Worm (Caenorhabditis elegans): ENCODE measurements around the gene nhr-229.
"Not testable (repeated sequence)": the region's sequence is repeated elsewhere in the genome, so short reads cannot be mapped to it uniquely, and the experiment has no call there.

nhr-229 gene

DNA sequence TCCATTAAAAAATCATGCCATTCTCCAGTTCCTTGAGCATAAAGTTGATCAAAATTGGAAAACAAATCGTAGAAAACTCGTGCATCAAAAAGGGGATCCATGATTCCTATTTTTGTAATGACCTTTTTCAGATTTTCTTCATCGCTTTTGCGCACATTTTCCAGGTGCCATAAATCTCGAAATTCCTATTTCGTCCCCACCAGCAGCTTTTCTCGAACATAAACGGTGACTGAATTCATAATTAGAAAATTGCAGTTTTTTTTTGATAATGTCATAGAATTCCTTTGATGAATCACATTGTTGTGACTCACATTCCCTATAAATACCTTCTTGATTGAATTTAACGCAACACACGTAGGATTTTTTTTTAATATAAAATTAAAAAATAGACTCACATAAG, at the start of gene nhr-229:
Gene nhr-229 (minus strand): TSS at position 101 of the 400 bp plus-strand sequence.
- TF ChIP-seq R02D3.7 (tag; optimal IDR thresholded peaks at IDR 0.05): no peak
- TF ChIP-seq elt-3 (tag; optimal IDR thresholded peaks at IDR 0.05): no peak
- TF ChIP-seq lin-39 (tag; optimal IDR thresholded peaks at IDR 0.05): no peak
- no peak for TF ChIP-seq nhr-23 (tag; optimal IDR thresholded peaks at IDR 0.05)
- no peak for TF ChIP-seq unc-62 (GFP tag; optimal IDR thresholded peaks at IDR 0.05)
- TF ChIP-seq ZK546.5 (tag; optimal IDR thresholded peaks at IDR 0.05): no peak
- no peak for TF ChIP-seq mab-5 (tag; optimal IDR thresholded peaks at IDR 0.05)
- TF ChIP-seq zag-1 (tag; optimal IDR thresholded peaks at IDR 0.05): no peak
- TF ChIP-seq ceh-82 (tag; optimal IDR thresholded peaks at IDR 0.05): no peak

DNA sequence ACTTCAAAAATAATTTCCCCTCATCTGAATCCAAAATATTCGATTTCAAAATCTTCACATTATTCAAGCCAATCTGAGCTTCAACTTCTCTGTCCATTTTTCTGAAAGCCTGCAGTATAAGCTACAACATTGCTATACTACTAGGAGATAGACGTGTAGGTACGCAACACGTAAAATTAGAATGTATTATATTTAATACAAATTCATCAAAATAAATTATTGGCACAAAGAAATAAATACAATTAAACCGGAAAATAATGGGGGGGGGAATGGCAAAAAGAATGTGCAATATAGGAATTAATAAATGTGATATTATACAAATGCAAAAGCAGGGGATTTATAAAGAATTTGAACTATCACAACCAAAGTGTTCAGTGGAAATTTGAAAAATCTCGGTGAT, 48.3 kb upstream of the nhr-229 start, which contains the start of gene Y116A8C.25:
Gene Y116A8C.25 (minus strand): TSS at position 101 of the 400 bp plus-strand sequence.
- TF ChIP-seq Y55F3AM.14 (GFP tag; optimal IDR thresholded peaks at IDR 0.05) (no peak), sma-3 (GFP tag; optimal IDR thresholded peaks at IDR 0.05) (no peak), sem-4 (tag; optimal IDR thresholded peaks at IDR 0.05) (no peak), lin-11 (tag; optimal IDR thresholded peaks at IDR 0.05) (no peak), ztf-4 (tag; optimal IDR thresholded peaks at IDR 0.05) (no peak), egl-27 (tag; optimal IDR thresholded peaks at IDR 0.05) (no peak), R02D3.7 (tag; optimal IDR thresholded peaks at IDR 0.05) (no peak), unc-55 (GFP tag; optimal IDR thresholded peaks at IDR 0.05) (no peak), lin-13 (GFP tag; optimal IDR thresholded peaks at IDR 0.05) (no peak), ceh-82 (tag; optimal IDR thresholded peaks at IDR 0.05) (no peak), fos-1 (tag; optimal IDR thresholded peaks at IDR 0.05) (no peak), ceh-16 (tag; optimal IDR thresholded peaks at IDR 0.05) (no peak), unc-62 (GFP tag; optimal IDR thresholded peaks at IDR 0.05) (no peak), skn-1 (tag; optimal IDR thresholded peaks at IDR 0.05) (no peak), mdl-1 (tag; optimal IDR thresholded peaks at IDR 0.05) (no peak), nhr-6 (tag; optimal IDR thresholded peaks at IDR 0.05) (no peak), ztf-1 (GFP tag; conservative IDR thresholded peaks at IDR 0.05) (no peak)

DNA sequence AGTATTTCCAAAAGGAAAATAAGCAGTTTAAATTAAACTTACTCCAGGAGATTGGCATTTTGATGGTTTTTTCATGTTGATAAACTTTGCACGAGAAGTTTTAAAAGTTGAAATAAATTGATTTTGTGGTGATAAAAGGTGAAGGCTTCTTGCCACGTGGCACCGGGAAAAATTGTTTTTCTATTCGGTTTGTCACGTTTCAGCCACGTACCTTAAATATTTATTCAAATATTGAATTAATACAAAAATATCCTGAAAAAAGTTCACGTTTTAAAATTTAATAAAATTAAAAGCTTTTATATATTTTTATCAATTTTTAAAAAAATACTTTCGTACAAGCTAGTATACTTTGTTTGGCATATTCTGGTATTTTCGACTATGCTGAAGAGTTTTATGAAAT, 40.4 kb upstream of the nhr-229 start, which contains the start of gene Y116A8C.24:
Gene Y116A8C.24 (minus strand): TSS at position 101 of the 400 bp plus-strand sequence.
- not testable (repeated sequence) for TF ChIP-seq ZK546.5, elt-1, ceh-82 (tag; optimal IDR thresholded peaks at IDR 0.05)

DNA sequence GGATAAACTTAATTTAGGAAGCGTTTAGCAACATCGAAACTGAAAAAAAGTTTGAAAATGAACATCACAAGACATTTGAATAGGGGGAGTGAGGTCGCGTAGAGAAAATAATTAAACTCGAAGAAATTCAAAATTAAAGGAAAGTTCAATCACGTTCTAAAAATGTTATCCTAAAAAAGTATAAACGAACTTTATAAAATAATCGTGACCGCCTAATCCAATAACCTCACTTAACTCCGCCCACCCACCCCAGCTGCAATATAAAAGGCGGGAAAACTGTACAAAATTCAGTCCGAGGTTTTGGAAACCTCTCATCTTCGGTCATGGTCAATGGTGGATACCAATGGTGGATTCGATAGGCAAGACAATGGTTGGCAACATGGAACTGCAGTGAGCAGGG, 34.5 kb upstream of the nhr-229 start, which contains the start of gene Y116A8C.465:
Gene Y116A8C.465 (plus strand): TSS at position 301 of the 400 bp plus-strand sequence.
- not testable (repeated sequence) for TF ChIP-seq unc-39, snpc-4, mdl-1 (tag; optimal IDR thresholded peaks at IDR 0.05)

DNA sequence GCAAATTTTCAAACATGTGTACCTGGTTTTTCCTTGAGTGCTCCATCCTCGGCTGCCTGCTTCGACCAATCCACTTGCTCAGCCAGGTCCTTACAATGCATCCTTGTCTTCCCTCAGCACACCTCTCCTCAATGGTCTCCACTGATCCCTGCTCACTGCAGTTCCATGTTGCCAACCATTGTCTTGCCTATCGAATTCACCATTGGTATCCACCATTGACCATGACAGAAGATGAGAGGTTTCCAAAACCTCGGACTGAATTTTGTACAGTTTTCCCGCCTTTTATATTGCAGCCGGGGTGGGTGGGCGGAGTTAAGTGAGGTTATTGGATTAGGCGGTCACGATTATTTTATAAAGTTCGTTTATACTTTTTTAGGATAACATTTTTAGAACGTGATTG, 33.3 kb upstream of the nhr-229 start, which contains the start of gene Y116A8C.467:
Gene Y116A8C.467 (minus strand): TSS at position 101 of the 400 bp plus-strand sequence.
- TF ChIP-seq nhr-11, lsy-2, mbf-1 (tag; optimal IDR thresholded peaks at IDR 0.05): not testable (repeated sequence)

DNA sequence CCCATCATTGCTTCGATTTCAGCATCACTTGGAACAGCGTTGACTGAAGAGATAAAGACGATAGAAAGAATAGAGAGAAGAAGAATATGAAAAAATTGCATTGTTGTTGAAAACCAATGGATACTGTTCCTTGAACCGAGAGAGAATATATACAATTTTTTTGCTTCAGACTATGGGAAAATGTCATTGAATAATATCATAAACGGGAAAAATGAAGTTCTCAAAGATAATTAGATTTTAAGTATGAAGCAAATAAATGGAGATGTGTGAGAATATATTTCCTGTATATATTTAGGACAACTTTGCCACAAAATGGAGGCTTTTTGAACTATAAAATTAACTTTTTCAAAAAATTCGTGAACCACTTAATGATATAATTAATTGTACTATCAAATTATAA, 27.6 kb upstream of the nhr-229 start, which contains the start of gene Y116A8C.44:
Gene Y116A8C.44 (minus strand): TSS at position 101 of the 400 bp plus-strand sequence.
- TF ChIP-seq sma-9 (GFP tag; optimal IDR thresholded peaks at IDR 0.05) (no peak), sma-9 (tag; optimal IDR thresholded peaks at IDR 0.05) (no peak), elt-3 (tag; optimal IDR thresholded peaks at IDR 0.05) (no peak), ceh-82 (tag; optimal IDR thresholded peaks at IDR 0.05) (no peak), nhr-129 (tag; optimal IDR thresholded peaks at IDR 0.05) (no peak), nhr-6 (tag; optimal IDR thresholded peaks at IDR 0.05) (no peak), C34F6.9 (tag; optimal IDR thresholded peaks at IDR 0.05) (no peak), Y55F3AM.14 (GFP tag; optimal IDR thresholded peaks at IDR 0.05) (no peak), snpc-4 (tag; optimal IDR thresholded peaks at IDR 0.05) (no peak), skn-1 (tag; optimal IDR thresholded peaks at IDR 0.05) (no peak), nhr-11 (tag; optimal IDR thresholded peaks at IDR 0.05) (no peak), unc-62 (GFP tag; optimal IDR thresholded peaks at IDR 0.05) (no peak), sem-4 (tag; optimal IDR thresholded peaks at IDR 0.05) (no peak), ztf-11 (tag; optimal IDR thresholded peaks at IDR 0.05) (no peak), ZK546.5 (tag; optimal IDR thresholded peaks at IDR 0.05) (no peak), ama-1 (optimal IDR thresholded peaks at IDR 0.05) (no peak), sma-3 (GFP tag; optimal IDR thresholded peaks at IDR 0.05) (no peak), mbf-1 (tag; optimal IDR thresholded peaks at IDR 0.05) (no peak)

Data from whole organism, L2 larva.